Fruit fly (Drosophila melanogaster): ENCODE data around the gene CG13674.
A peak's percentile ranks its signal among the peaks of the same experiment; 100 is the strongest.

The CG13674 gene

DNA sequence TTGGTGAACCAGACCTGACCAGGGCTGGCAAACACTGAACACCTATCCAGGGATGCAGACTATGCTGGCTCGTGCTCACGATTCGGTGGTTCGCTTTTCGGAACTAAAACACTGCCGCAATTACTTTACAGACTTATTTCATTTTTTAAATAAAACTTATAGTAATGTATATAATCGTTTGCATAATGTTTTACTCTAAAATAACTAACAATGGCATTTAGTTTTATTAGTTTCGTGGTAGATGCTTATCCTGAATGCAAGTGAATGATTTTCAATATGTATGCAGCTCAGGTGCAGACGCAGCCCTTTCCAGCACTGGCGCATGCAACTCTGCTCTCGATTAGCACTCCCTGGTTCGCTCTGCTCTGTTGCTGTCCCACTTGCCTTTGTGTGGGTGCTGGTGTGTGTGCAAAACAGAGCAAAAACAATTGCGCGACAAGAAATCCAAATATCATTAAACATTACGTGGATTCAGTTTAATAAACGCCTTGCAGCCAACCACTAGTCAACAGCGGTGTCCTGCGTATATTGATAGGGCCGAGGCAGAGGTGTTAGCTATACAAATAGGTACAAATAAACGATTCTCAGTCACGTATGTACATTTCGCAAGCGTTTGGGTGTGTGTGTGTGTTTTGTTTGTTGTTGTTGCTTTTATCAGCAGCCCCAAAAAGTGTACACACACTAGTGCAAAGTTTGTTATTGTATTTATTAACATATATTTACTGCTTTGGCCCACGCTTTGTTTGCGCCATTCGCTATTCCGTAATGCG is 32.0 kb downstream of the CG13674 start, which contains the start of the genes ERR and Atg18a:
Gene ERR, minus strand, starts transcription at position 45 of the 770 bp plus-strand sequence.
Gene Atg18a, plus strand, starts transcription at position 231 of the 770 bp plus-strand sequence.
- TF ChIP-seq noc (tag; optimal IDR thresholded peaks at IDR 0.05): peak; percentile 89

- peak; percentile 91 for TF ChIP-seq noc (tag; optimal IDR thresholded peaks at IDR 0.05)
Measured at dm6 chr3L:8185263-8186227, 33.2 kb downstream of the CG13674 start.

- TF ChIP-seq noc (tag; optimal IDR thresholded peaks at IDR 0.05): no peak
Measured at dm6 chr3L:8180464-8181137, 38.2 kb downstream of the CG13674 start, which contains the start of the genes mthl7 and Uxs. Gene mthl7 (minus strand): TSS chr3L:8180514. Gene Uxs (plus strand): TSS chr3L:8180923.

- TF ChIP-seq noc (tag; optimal IDR thresholded peaks at IDR 0.05): peak; percentile 52
Measured at dm6 chr3L:8177795-8178564, 40.8 kb downstream of the CG13674 start, which contains the start of gene Nmt. Gene Nmt (minus strand): TSS chr3L:8178429.

DNA sequence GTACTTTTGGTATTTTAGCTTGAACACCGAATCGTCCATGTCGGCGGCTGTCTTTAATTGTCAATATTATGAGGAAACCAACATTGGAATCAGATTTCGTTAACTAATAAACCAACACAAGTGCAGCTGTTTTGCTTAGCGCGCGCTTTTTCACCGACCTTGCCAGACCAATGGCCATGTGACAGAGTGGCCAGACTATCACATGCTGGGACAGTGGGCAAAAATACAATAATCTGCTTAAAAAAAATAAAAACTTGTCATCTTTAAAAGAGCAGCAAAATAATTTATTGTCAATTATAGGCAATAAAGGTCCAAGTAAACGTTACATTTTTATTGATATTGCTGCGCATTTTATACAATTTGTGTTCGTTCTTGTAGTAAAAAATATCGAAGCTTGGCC is 43.0 kb downstream of the CG13674 start, which contains the start of gene RecQ4:
Gene RecQ4, minus strand, starts transcription at position 161 of the 400 bp plus-strand sequence.
- no peak for TF ChIP-seq noc (tag; optimal IDR thresholded peaks at IDR 0.05)

Measured in whole organism, larva.